Worm (Caenorhabditis elegans): ENCODE measurements around the gene Y54G11A.3.

The Y54G11A.3 gene

ce11 chrII:14247748-14248502 lies 28.5 kb upstream of the Y54G11A.3 start (continued):
- TF ChIP-seq ama-1 (optimal IDR thresholded peaks at IDR 0.05) (no peak), nhr-41 (GFP tag; IDR thresholded peaks at IDR 0.05) (no peak), egl-43 (GFP tag; IDR thresholded peaks at IDR 0.05) (peak; percentile 23; the same call in 1 of the 2 replicates), ceh-44 (GFP tag; IDR thresholded peaks at IDR 0.05) (no peak), F49E8.2 (tag; optimal IDR thresholded peaks at IDR 0.05; ENCODE audit: borderline replicate concordance) (no peak), lsy-2 (tag; optimal IDR thresholded peaks at IDR 0.05) (peak in 1 of 2 experiments; percentile 20), Y5F2A.4 (GFP tag; optimal IDR thresholded peaks at IDR 0.05) (no peak), zag-1 (tag; optimal IDR thresholded peaks at IDR 0.05) (no peak), Y75B8A.6 (GFP tag; IDR thresholded peaks at IDR 0.05) (no peak), zip-11 (GFP tag; IDR thresholded peaks at IDR 0.05) (no peak), zip-2 (tag; optimal IDR thresholded peaks at IDR 0.05) (no peak), gei-8 (GFP tag; optimal IDR thresholded peaks at IDR 0.05) (no peak), madf-5 (GFP tag; IDR thresholded peaks at IDR 0.05) (no peak), nhr-10 (tag; optimal IDR thresholded peaks at IDR 0.05) (no peak), unc-130 (GFP tag; optimal IDR thresholded peaks at IDR 0.05) (no peak), nhr-25 (tag; optimal IDR thresholded peaks at IDR 0.05; ENCODE audit: borderline replicate concordance, insufficient read depth) (no peak), daf-16 (GFP tag; optimal IDR thresholded peaks at IDR 0.05) (no peak), daf-16 (tag; optimal IDR thresholded peaks at IDR 0.05) (peak; percentile 15), set-16 (GFP tag; IDR thresholded peaks at IDR 0.05) (no peak), daf-19 (GFP tag; conservative IDR thresholded peaks at IDR 0.05) (no peak), fkh-10 (GFP tag; optimal IDR thresholded peaks at IDR 0.05) (no peak), nhr-111 (GFP tag; optimal IDR thresholded peaks at IDR 0.05) (no peak), F26F4.8 (GFP tag; conservative IDR thresholded peaks at IDR 0.05) (no peak)

ce11 chrII:14249489-14249888 lies 26.9 kb upstream of the Y54G11A.3 start:
- no peak for TF ChIP-seq mdt-29 (GFP tag; IDR thresholded peaks at IDR 0.05)
- TF ChIP-seq ceh-20 (GFP tag; IDR thresholded peaks at IDR 0.05): no peak
- no peak for TF ChIP-seq arid-1 (GFP tag; conservative IDR thresholded peaks at IDR 0.05)
- TF ChIP-seq zfp-3 (GFP tag; conservative IDR thresholded peaks at IDR 0.05): no peak
- TF ChIP-seq dpl-1 (GFP tag; optimal IDR thresholded peaks at IDR 0.05): peak; percentile 51
- TF ChIP-seq Y5F2A.4 (GFP tag; optimal IDR thresholded peaks at IDR 0.05): no peak
- TF ChIP-seq D1046.2 (GFP tag; IDR thresholded peaks at IDR 0.05): no peak
- TF ChIP-seq egl-43 (GFP tag; IDR thresholded peaks at IDR 0.05): no peak
- TF ChIP-seq vab-7 (GFP tag; IDR thresholded peaks at IDR 0.05): no peak
- no peak for TF ChIP-seq daf-12 (tag; optimal IDR thresholded peaks at IDR 0.05)
- no peak for TF ChIP-seq snpc-4 (tag; optimal IDR thresholded peaks at IDR 0.05)
- peak; percentile 75 for TF ChIP-seq nhr-77 (tag; optimal IDR thresholded peaks at IDR 0.05)
- peak; percentile 64 for TF ChIP-seq rbr-2 (tag; optimal IDR thresholded peaks at IDR 0.05)
- TF ChIP-seq nhr-111 (GFP tag; optimal IDR thresholded peaks at IDR 0.05): no peak
- TF ChIP-seq mdl-1 (tag; optimal IDR thresholded peaks at IDR 0.05): peak; percentile 7 to 89
- no peak for TF ChIP-seq daf-8 (GFP tag; IDR thresholded peaks at IDR 0.05)
- TF ChIP-seq skn-1 (tag; optimal IDR thresholded peaks at IDR 0.05): no peak
- no peak for TF ChIP-seq T20F7.1 (GFP tag; optimal IDR thresholded peaks at IDR 0.05)
- no peak for TF ChIP-seq madf-5 (GFP tag; IDR thresholded peaks at IDR 0.05)
- no peak for TF ChIP-seq zfp-2 (tag; optimal IDR thresholded peaks at IDR 0.05)
- no peak for TF ChIP-seq zag-1 (tag; optimal IDR thresholded peaks at IDR 0.05)
- no peak for TF ChIP-seq spr-1 (tag; optimal IDR thresholded peaks at IDR 0.05)
- TF ChIP-seq nhr-48 (tag; optimal IDR thresholded peaks at IDR 0.05): no peak
- TF ChIP-seq zip-11 (GFP tag; IDR thresholded peaks at IDR 0.05): no peak
- no peak for TF ChIP-seq spr-3 (GFP tag; optimal IDR thresholded peaks at IDR 0.05)
- TF ChIP-seq ceh-32 (tag; optimal IDR thresholded peaks at IDR 0.05; ENCODE audit: poor library complexity): no peak
- no peak for TF ChIP-seq Y48G9A.11 (GFP tag; IDR thresholded peaks at IDR 0.05)
- TF ChIP-seq fkh-10 (GFP tag; optimal IDR thresholded peaks at IDR 0.05): no peak
- TF ChIP-seq mep-1 (tag; optimal IDR thresholded peaks at IDR 0.05): peak; percentile 74
- peak in 1 of 2 experiments; percentile 38 for TF ChIP-seq hif-1 (tag; optimal IDR thresholded peaks at IDR 0.05)
- TF ChIP-seq dmd-8 (GFP tag; IDR thresholded peaks at IDR 0.05): no peak
- no peak for TF ChIP-seq unc-39 (tag; optimal IDR thresholded peaks at IDR 0.05)
- TF ChIP-seq ama-1 (optimal IDR thresholded peaks at IDR 0.05): no peak
- TF ChIP-seq ztf-11 (tag; optimal IDR thresholded peaks at IDR 0.05): no peak
